Fruit fly (Drosophila melanogaster): ENCODE results near the gene CG4101.

- TF ChIP-seq Myc (optimal IDR thresholded peaks at IDR 0.05), result no peak
- TF ChIP-seq psq (optimal IDR thresholded peaks at IDR 0.05), result no peak
- no peak for TF ChIP-seq h (optimal IDR thresholded peaks at IDR 0.05)
- no peak for TF ChIP-seq Sin3A (optimal IDR thresholded peaks at IDR 0.05)
- TF ChIP-seq ttk (optimal IDR thresholded peaks at IDR 0.05), result no peak
Measured at dm6 chr3L:16651127-16651526, 38.8 kb downstream of the CG4101 start.

Measured in Kc167 (cell line).